Worm (Caenorhabditis elegans) whole organism, L3 larva: Measurements from ENCODE around the gene ZK757.1.

Experiments
- R02D3.7 ChIP-seq: fragments of 150-350 bp; optimal IDR thresholded peaks from 2 replicates; lab custom pipeline; 2014; ENCODE audit warnings: missing biosample characterization, missing genetic modification characterization
- ZK546.5 ChIP-seq: sonication (generic microtip); optimal IDR thresholded peaks from 2 replicates; lab custom pipeline; 2017; ENCODE audit warnings: missing biosample characterization, missing genetic modification characterization
- aly-2 ChIP-seq: fragments of 150-350 bp; optimal IDR thresholded peaks from 2 replicates; lab custom pipeline; 2014; ENCODE audit warnings: missing biosample characterization, missing genetic modification characterization
- ama-1 ChIP-seq: fragments of 150-350 bp; optimal IDR thresholded peaks from 2 replicates; lab custom pipeline; 2018
- ceh-16 ChIP-seq: sonication (generic microtip); optimal IDR thresholded peaks from 2 replicates; lab custom pipeline; 2017; ENCODE audit warnings: missing biosample characterization, missing genetic modification characterization
- ceh-28 ChIP-seq: fragments of 150-350 bp; optimal IDR thresholded peaks from 2 replicates; lab custom pipeline; 2014; ENCODE audit warnings: missing biosample characterization, missing genetic modification reagents, missing genetic modification characterization
- ceh-82 ChIP-seq: fragments of 150-350 bp; optimal IDR thresholded peaks from 2 replicates; lab custom pipeline; 2014; ENCODE audit warnings: missing biosample characterization, missing genetic modification characterization
- ceh-9 ChIP-seq: sonication (generic microtip); optimal IDR thresholded peaks from 2 replicates; lab custom pipeline; 2018; ENCODE audit warnings: missing biosample characterization, missing genetic modification characterization
- daf-12 ChIP-seq: fragments of 150-350 bp; optimal IDR thresholded peaks from 2 replicates; lab custom pipeline; 2014; ENCODE audit warnings: missing biosample characterization, missing genetic modification reagents, missing genetic modification characterization
- egl-27 ChIP-seq: sonication (generic microtip); optimal IDR thresholded peaks from 4 replicates; lab custom pipeline; 2017; ENCODE audit warnings: missing biosample characterization, missing genetic modification reagents, missing genetic modification characterization
- egl-5 ChIP-seq: fragments of 150-350 bp; optimal IDR thresholded peaks from 2 replicates; lab custom pipeline; 2017; ENCODE audit warnings: missing biosample characterization, missing genetic modification reagents, missing genetic modification characterization, inconsistent platforms
- elt-1 ChIP-seq: fragments of 150-350 bp; optimal IDR thresholded peaks from 2 replicates; lab custom pipeline; 2014; ENCODE audit warnings: missing biosample characterization, missing genetic modification characterization
- elt-2 ChIP-seq: sonication (generic microtip); optimal IDR thresholded peaks from 2 replicates; lab custom pipeline; 2016; ENCODE audit warnings: missing genetic modification reagents, mild to moderate bottlenecking, missing genetic modification characterization, missing compliant biosample characterization
- elt-3 ChIP-seq, 3 experiments: fragments of 150-350 bp in 1 of 3; sonication (generic microtip) in 2 of 3; optimal IDR thresholded peaks; 2 replicates in 2 of 3; 4 replicates in 1 of 3; lab custom pipeline; 2014 to 2017; ENCODE audit warnings: missing biosample characterization in 3 of 3, missing genetic modification characterization in 3 of 3
- eor-1 ChIP-seq, 2 experiments: fragments of 150-350 bp; optimal IDR thresholded peaks; 2 replicates each; lab custom pipeline; 2014 to 2018; ENCODE audit warnings: missing biosample characterization in 2 of 2, missing genetic modification characterization in 2 of 2
- fkh-10 ChIP-seq: sonication (generic microtip); optimal IDR thresholded peaks from 2 replicates; lab custom pipeline; 2017; ENCODE audit warnings: missing biosample characterization, missing genetic modification reagents, missing genetic modification characterization
- fkh-2 ChIP-seq: fragments of 150-350 bp; optimal IDR thresholded peaks from 2 replicates; lab custom pipeline; 2014; ENCODE audit warnings: missing biosample characterization, missing genetic modification reagents, missing genetic modification characterization
- fos-1 ChIP-seq: fragments of 150-350 bp; optimal IDR thresholded peaks from 2 replicates; lab custom pipeline; 2014; ENCODE audit warnings: missing biosample characterization, missing genetic modification characterization
- hmg-11 ChIP-seq: sonication (generic microtip); optimal IDR thresholded peaks from 2 replicates; lab custom pipeline; 2016; ENCODE audit warnings: missing genetic modification characterization, missing compliant biosample characterization
- jun-1 ChIP-seq: fragments of 150-350 bp; optimal IDR thresholded peaks from 2 replicates; lab custom pipeline; 2014; ENCODE audit warnings: missing biosample characterization, missing genetic modification reagents, missing genetic modification characterization
- lin-15B ChIP-seq: fragments of 150-350 bp; optimal IDR thresholded peaks from 2 replicates; lab custom pipeline; 2014; ENCODE audit warnings: missing biosample characterization, missing genetic modification characterization
- lin-39 ChIP-seq: fragments of 150-350 bp; optimal IDR thresholded peaks from 2 replicates; lab custom pipeline; 2018; ENCODE audit warnings: missing biosample characterization, missing genetic modification reagents, missing genetic modification characterization
- lsy-12 ChIP-seq: sonication (generic microtip); optimal IDR thresholded peaks from 2 replicates; lab custom pipeline; 2016; ENCODE audit warnings: mild to moderate bottlenecking, missing genetic modification characterization, missing compliant biosample characterization
- mdl-1 ChIP-seq: fragments of 150-350 bp; optimal IDR thresholded peaks from 2 replicates; lab custom pipeline; 2014; ENCODE audit warnings: missing biosample characterization, missing genetic modification characterization
- mml-1 ChIP-seq: fragments of 150-350 bp; sonication (generic microtip); optimal IDR thresholded peaks from 3 replicates; lab custom pipeline; 2014; ENCODE audit warnings: missing biosample characterization, missing genetic modification characterization
- nfya-1 ChIP-seq: sonication (generic microtip); optimal IDR thresholded peaks from 2 replicates; lab custom pipeline; 2017; ENCODE audit warnings: missing genetic modification characterization, mild to moderate bottlenecking, missing compliant biosample characterization, antibody characterized with exemption, moderate library complexity; ENCODE audit not compliant: insufficient read depth
- nhr-11 ChIP-seq: fragments of 150-350 bp; optimal IDR thresholded peaks from 2 replicates; lab custom pipeline; 2014; ENCODE audit warnings: missing biosample characterization, missing genetic modification characterization
- nhr-12 ChIP-seq: fragments of 150-350 bp; optimal IDR thresholded peaks from 2 replicates; lab custom pipeline; 2014; ENCODE audit warnings: missing biosample characterization, missing genetic modification characterization
- nhr-23 ChIP-seq: fragments of 150-350 bp; optimal IDR thresholded peaks from 2 replicates; lab custom pipeline; 2014; ENCODE audit warnings: missing biosample characterization, missing genetic modification reagents, missing genetic modification characterization
- nhr-237 ChIP-seq: fragments of 150-350 bp; optimal IDR thresholded peaks from 2 replicates; lab custom pipeline; 2014; ENCODE audit warnings: missing biosample characterization, missing genetic modification characterization
- nhr-25 ChIP-seq: sonication (generic microtip); optimal IDR thresholded peaks from 2 replicates; lab custom pipeline; 2017; ENCODE audit warnings: missing biosample characterization, missing genetic modification characterization
- nhr-28 ChIP-seq: fragments of 150-350 bp; optimal IDR thresholded peaks from 2 replicates; lab custom pipeline; 2014; ENCODE audit warnings: missing biosample characterization, missing genetic modification characterization
- nhr-43 ChIP-seq: sonication (generic microtip); optimal IDR thresholded peaks from 2 replicates; lab custom pipeline; 2016; ENCODE audit warnings: mild to moderate bottlenecking, missing genetic modification characterization, missing compliant biosample characterization; ENCODE audit not compliant: poor library complexity, severe bottlenecking
- nhr-67 ChIP-seq: fragments of 150-350 bp; optimal IDR thresholded peaks from 2 replicates; lab custom pipeline; 2014; ENCODE audit warnings: missing biosample characterization, missing genetic modification characterization
- nhr-76 ChIP-seq: fragments of 150-350 bp; sonication (generic microtip); optimal IDR thresholded peaks from 5 replicates; lab custom pipeline; 2014; ENCODE audit warnings: missing biosample characterization, missing genetic modification characterization
- nhr-77 ChIP-seq: fragments of 150-350 bp; optimal IDR thresholded peaks from 2 replicates; lab custom pipeline; 2014; ENCODE audit warnings: missing biosample characterization, missing genetic modification characterization
- pha-4 ChIP-seq: fragments of 150-350 bp; optimal IDR thresholded peaks from 2 replicates; lab custom pipeline; 2014; ENCODE audit warnings: missing biosample characterization, missing genetic modification reagents, missing genetic modification characterization
- pqm-1 ChIP-seq: fragments of 150-350 bp; optimal IDR thresholded peaks from 2 replicates; lab custom pipeline; 2017; ENCODE audit warnings: missing biosample characterization, missing genetic modification characterization, inconsistent platforms
- sea-2 ChIP-seq: fragments of 150-350 bp; sonication (generic microtip); optimal IDR thresholded peaks from 4 replicates; lab custom pipeline; 2014; ENCODE audit warnings: missing biosample characterization, missing genetic modification reagents, missing genetic modification characterization
- skn-1 ChIP-seq: fragments of 150-350 bp; optimal IDR thresholded peaks from 2 replicates; lab custom pipeline; 2014; ENCODE audit warnings: missing biosample characterization, missing genetic modification characterization
- snpc-4 ChIP-seq: fragments of 150-350 bp; optimal IDR thresholded peaks from 2 replicates; lab custom pipeline; 2014; ENCODE audit warnings: missing biosample characterization, missing genetic modification characterization
- tbx-2 ChIP-seq: sonication (generic microtip); optimal IDR thresholded peaks from 2 replicates; lab custom pipeline; 2016; ENCODE audit warnings: mild to moderate bottlenecking, missing genetic modification characterization, missing compliant biosample characterization
- unc-39 ChIP-seq: sonication (generic microtip); optimal IDR thresholded peaks from 4 replicates; lab custom pipeline; 2017; ENCODE audit warnings: missing biosample characterization, missing genetic modification characterization
- unc-62 ChIP-seq: fragments of 150-350 bp; sonication (generic microtip); optimal IDR thresholded peaks from 4 replicates; lab custom pipeline; 2014; ENCODE audit warnings: missing biosample characterization, missing genetic modification reagents, missing genetic modification characterization
- zag-1 ChIP-seq: fragments of 150-350 bp; optimal IDR thresholded peaks from 2 replicates; lab custom pipeline; 2014; ENCODE audit warnings: missing biosample characterization, missing genetic modification characterization
- ztf-11 ChIP-seq: fragments of 150-350 bp; optimal IDR thresholded peaks from 2 replicates; lab custom pipeline; 2014; ENCODE audit warnings: missing biosample characterization, missing genetic modification characterization
- ztf-4 ChIP-seq: fragments of 150-350 bp; optimal IDR thresholded peaks from 2 replicates; lab custom pipeline; 2014; ENCODE audit warnings: missing biosample characterization, missing genetic modification characterization

The ZK757.1 gene

DNA sequence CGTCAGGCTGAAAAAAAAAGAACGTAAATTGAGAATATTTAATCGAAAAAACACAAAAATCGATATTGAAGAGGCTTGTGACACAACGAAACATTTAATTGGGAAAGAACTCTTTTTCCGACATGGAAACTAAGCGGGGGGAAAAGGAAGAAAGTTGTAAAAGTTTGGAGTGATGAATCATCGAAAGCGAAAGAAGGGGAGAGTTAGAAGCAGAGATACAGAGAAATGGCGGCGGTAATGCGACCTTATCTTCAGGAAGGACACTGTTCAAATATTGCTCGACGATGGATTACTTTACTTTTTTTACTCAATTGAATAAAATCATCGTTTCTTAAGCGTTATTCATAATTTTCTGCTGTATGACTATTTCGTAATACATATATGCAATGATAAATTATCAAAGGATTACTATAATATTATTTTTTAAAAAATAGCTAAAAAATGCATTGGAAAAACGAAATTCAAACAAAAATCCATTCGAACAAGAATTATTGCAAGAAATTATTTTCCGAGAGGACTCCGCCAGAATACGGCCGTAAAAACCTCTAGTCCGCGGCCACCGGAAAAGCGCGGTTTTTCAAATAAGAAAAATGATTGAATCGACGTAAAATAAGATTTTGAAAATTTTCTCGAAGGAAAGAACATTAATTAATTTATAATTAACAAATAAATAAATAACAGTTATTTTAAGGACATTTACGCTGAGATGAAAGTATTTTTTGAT lies 3.0 kb downstream of the ZK757.1 start, which contains the start of gene dhhc-4:
TSS of gene dhhc-4 (minus strand) at position 13 of the 724 bp plus-strand sequence.
- peak; percentile 11 for TF ChIP-seq pha-4 (tag; lab: Kevin White, UChicago)
- peak; percentile 26 for TF ChIP-seq R02D3.7 (tag; lab: Kevin White, UChicago)
- TF ChIP-seq tbx-2 (tag; lab: Kevin White, UChicago), result peak; percentile 28
- peak; percentile 50 for TF ChIP-seq egl-5
- no peak for TF ChIP-seq skn-1 (tag; lab: Kevin White, UChicago)
- TF ChIP-seq fos-1, result peak; percentile 30
- TF ChIP-seq lin-15B, result peak; percentile 52
- TF ChIP-seq unc-62 (GFP tag; lab: Kevin White, UChicago), result no peak
- no peak for TF ChIP-seq zag-1 (tag; lab: Kevin White, UChicago)
- no peak for TF ChIP-seq eor-1 (tag; optimal IDR thresholded peaks at IDR 0.05; lab: Kevin White, UChicago)
- TF ChIP-seq nhr-23 (tag; lab: Kevin White, UChicago), result no peak
- peak; percentile 26 for TF ChIP-seq elt-1
- TF ChIP-seq ztf-4 (tag; lab: Kevin White, UChicago), result no peak
- peak; percentile 20 for TF ChIP-seq pqm-1 (tag; lab: Kevin White, UChicago)
- TF ChIP-seq ceh-82 (tag; lab: Kevin White, UChicago), result peak; percentile 47
- TF ChIP-seq mdl-1 (tag; lab: Kevin White, UChicago), result no peak
- TF ChIP-seq lsy-12 (tag; lab: Kevin White, UChicago), result peak; percentile 52
- no peak for TF ChIP-seq nhr-28 (tag; lab: Kevin White, UChicago)
- TF ChIP-seq jun-1 (tag; lab: Kevin White, UChicago), result peak; percentile 14
- peak; percentile 42 for TF ChIP-seq lin-39 (tag; lab: Kevin White, UChicago)
- no peak for TF ChIP-seq snpc-4 (tag; lab: Kevin White, UChicago)
- no peak for TF ChIP-seq fkh-2 (tag; lab: Kevin White, UChicago)
- TF ChIP-seq ZK546.5 (tag; lab: Kevin White, UChicago), result peak; percentile 33
- TF ChIP-seq elt-3 (tag; optimal IDR thresholded peaks at IDR 0.05; lab: Kevin White, UChicago), result no peak
- TF ChIP-seq ceh-28, result no peak
- no peak for TF ChIP-seq aly-2 (tag; lab: Kevin White, UChicago)
- peak; percentile 6 for TF ChIP-seq ama-1 (lab: Kevin White, UChicago)
- no peak for TF ChIP-seq nhr-12
- TF ChIP-seq nhr-11 (tag; lab: Kevin White, UChicago), result no peak
- no peak for TF ChIP-seq nhr-25 (tag; lab: Kevin White, UChicago)
- no peak for TF ChIP-seq ztf-11
- no peak for TF ChIP-seq egl-27 (tag; lab: Kevin White, UChicago)
- no peak for TF ChIP-seq unc-39
- TF ChIP-seq nfya-1 (tag; lab: Kevin White, UChicago), result peak; percentile 68
- TF ChIP-seq nhr-77 (tag; lab: Kevin White, UChicago), result no peak
- no peak for TF ChIP-seq ceh-16
- TF ChIP-seq sea-2 (GFP tag; lab: Kevin White, UChicago), result no peak
- TF ChIP-seq hmg-11 (tag; lab: Kevin White, UChicago), result no peak
- TF ChIP-seq daf-12 (tag; lab: Kevin White, UChicago), result no peak
- TF ChIP-seq mml-1 (tag; lab: Kevin White, UChicago), result no peak
- peak; percentile 86 for TF ChIP-seq nhr-43
- TF ChIP-seq fkh-10 (GFP tag; lab: Kevin White, UChicago), result no peak
- TF ChIP-seq nhr-237, result no peak
- no peak for TF ChIP-seq nhr-76 (tag; lab: Kevin White, UChicago)
- TF ChIP-seq elt-2, result peak; percentile 39
- no peak for TF ChIP-seq nhr-67
- TF ChIP-seq ceh-9 (tag; lab: Kevin White, UChicago), result no peak
